Worm (Caenorhabditis elegans): Measurements from ENCODE around the gene sdn-1.

Gene sdn-1

ce11 chrX:10630059-10630791, 37.1 kb upstream of the sdn-1 start:
- no peak for TF ChIP-seq hmbx-1 (tag; optimal IDR thresholded peaks at IDR 0.05)
- TF ChIP-seq ceh-13 (GFP tag; optimal IDR thresholded peaks at IDR 0.05) = no peak
- no peak for TF ChIP-seq ets-7 (tag; optimal IDR thresholded peaks at IDR 0.05)
- TF ChIP-seq pes-1 (GFP tag; IDR thresholded peaks at IDR 0.05) = no peak
- TF ChIP-seq tra-4 (tag; optimal IDR thresholded peaks at IDR 0.05) = no peak
- no peak for TF ChIP-seq tbx-11 (GFP tag; IDR thresholded peaks at IDR 0.05)
- TF ChIP-seq tbx-37 (GFP tag; conservative IDR thresholded peaks at IDR 0.05) = no peak
- TF ChIP-seq flt-1 (GFP tag; IDR thresholded peaks at IDR 0.05) = no peak
- TF ChIP-seq ama-1 (optimal IDR thresholded peaks at IDR 0.05) = no peak
- no peak for TF ChIP-seq ceh-36 (tag; optimal IDR thresholded peaks at IDR 0.05)
- no peak for TF ChIP-seq hnd-1 (tag; optimal IDR thresholded peaks at IDR 0.05)
- TF ChIP-seq scrt-1 (GFP tag; IDR thresholded peaks at IDR 0.05) = no peak
- no peak for TF ChIP-seq sea-1 (GFP tag; conservative IDR thresholded peaks at IDR 0.05)
- TF ChIP-seq F13C5.2 (tag; optimal IDR thresholded peaks at IDR 0.05) = no peak
- no peak for TF ChIP-seq hmg-4 (GFP tag; optimal IDR thresholded peaks at IDR 0.05)
- no peak for TF ChIP-seq B0310.2 (tag; optimal IDR thresholded peaks at IDR 0.05)
- no peak for TF ChIP-seq aly-1 (tag; optimal IDR thresholded peaks at IDR 0.05)

ce11 chrX:10629117-10629516, 36.0 kb upstream of the sdn-1 start:
- TF ChIP-seq sea-1 (GFP tag; conservative IDR thresholded peaks at IDR 0.05) (no peak), hmbx-1 (tag; optimal IDR thresholded peaks at IDR 0.05) (no peak), ama-1 (optimal IDR thresholded peaks at IDR 0.05) (no peak), tbx-11 (GFP tag; IDR thresholded peaks at IDR 0.05) (no peak), hmg-4 (GFP tag; optimal IDR thresholded peaks at IDR 0.05) (no peak), ceh-36 (tag; optimal IDR thresholded peaks at IDR 0.05) (no peak), ets-7 (tag; optimal IDR thresholded peaks at IDR 0.05) (no peak)

- no peak for TF ChIP-seq ceh-13 (GFP tag; optimal IDR thresholded peaks at IDR 0.05)
- no peak for TF ChIP-seq ama-1 (optimal IDR thresholded peaks at IDR 0.05)
- TF ChIP-seq hmg-4 (GFP tag; optimal IDR thresholded peaks at IDR 0.05) = no peak
- no peak for TF ChIP-seq flt-1 (GFP tag; IDR thresholded peaks at IDR 0.05)
Measured at ce11 chrX:10628454-10628853, 35.3 kb upstream of the sdn-1 start, which contains the start of gene M79.2. Gene M79.2 (minus strand): TSS chrX:10628807.

- TF ChIP-seq ets-7 (tag; optimal IDR thresholded peaks at IDR 0.05) (no peak), hnd-1 (tag; optimal IDR thresholded peaks at IDR 0.05) (no peak), flt-1 (GFP tag; IDR thresholded peaks at IDR 0.05) (no peak), F13C5.2 (tag; optimal IDR thresholded peaks at IDR 0.05) (peak; percentile 15), sea-1 (GFP tag; conservative IDR thresholded peaks at IDR 0.05) (no peak), B0310.2 (tag; optimal IDR thresholded peaks at IDR 0.05) (no peak), aly-1 (tag; optimal IDR thresholded peaks at IDR 0.05) (no peak)
Measured at ce11 chrX:10624157-10624623, 31.1 kb upstream of the sdn-1 start, which contains the start of gene abl-1. Gene abl-1 (minus strand): TSS chrX:10624207.

ce11 chrX:10623119-10623518, 30.0 kb upstream of the sdn-1 start:
- TF ChIP-seq tra-4 (tag; optimal IDR thresholded peaks at IDR 0.05) (no peak), tbx-37 (GFP tag; conservative IDR thresholded peaks at IDR 0.05) (no peak), hnd-1 (tag; optimal IDR thresholded peaks at IDR 0.05) (no peak), pes-1 (GFP tag; IDR thresholded peaks at IDR 0.05) (no peak), ceh-36 (tag; optimal IDR thresholded peaks at IDR 0.05) (peak; percentile 15), ceh-13 (GFP tag; optimal IDR thresholded peaks at IDR 0.05) (no peak), scrt-1 (GFP tag; IDR thresholded peaks at IDR 0.05) (no peak), F13C5.2 (tag; optimal IDR thresholded peaks at IDR 0.05) (peak; percentile 50), ets-7 (tag; optimal IDR thresholded peaks at IDR 0.05) (no peak), flt-1 (GFP tag; IDR thresholded peaks at IDR 0.05) (no peak), hmbx-1 (tag; optimal IDR thresholded peaks at IDR 0.05) (no peak), hmg-4 (GFP tag; optimal IDR thresholded peaks at IDR 0.05) (peak; percentile 69), aly-1 (tag; optimal IDR thresholded peaks at IDR 0.05) (no peak)

ce11 chrX:10622607-10623006, 29.5 kb upstream of the sdn-1 start:
- no peak for TF ChIP-seq tbx-11 (GFP tag; IDR thresholded peaks at IDR 0.05)
- TF ChIP-seq sea-1 (GFP tag; conservative IDR thresholded peaks at IDR 0.05) = no peak
- no peak for TF ChIP-seq hnd-1 (tag; optimal IDR thresholded peaks at IDR 0.05)
- no peak for TF ChIP-seq ets-7 (tag; optimal IDR thresholded peaks at IDR 0.05)
- no peak for TF ChIP-seq flt-1 (GFP tag; IDR thresholded peaks at IDR 0.05)
- no peak for TF ChIP-seq pes-1 (GFP tag; IDR thresholded peaks at IDR 0.05)
- no peak for TF ChIP-seq ama-1 (optimal IDR thresholded peaks at IDR 0.05)
- TF ChIP-seq tra-4 (tag; optimal IDR thresholded peaks at IDR 0.05) = no peak
- TF ChIP-seq ceh-36 (tag; optimal IDR thresholded peaks at IDR 0.05) = no peak
- no peak for TF ChIP-seq aly-1 (tag; optimal IDR thresholded peaks at IDR 0.05)
- TF ChIP-seq B0310.2 (tag; optimal IDR thresholded peaks at IDR 0.05) = no peak
- TF ChIP-seq F13C5.2 (tag; optimal IDR thresholded peaks at IDR 0.05) = no peak
- no peak for TF ChIP-seq scrt-1 (GFP tag; IDR thresholded peaks at IDR 0.05)

- TF ChIP-seq hnd-1 (tag; optimal IDR thresholded peaks at IDR 0.05) (no peak), tra-4 (tag; optimal IDR thresholded peaks at IDR 0.05) (no peak), sea-1 (GFP tag; conservative IDR thresholded peaks at IDR 0.05) (no peak), B0310.2 (tag; optimal IDR thresholded peaks at IDR 0.05) (no peak), tbx-11 (GFP tag; IDR thresholded peaks at IDR 0.05) (no peak), hmg-4 (GFP tag; optimal IDR thresholded peaks at IDR 0.05) (no peak), ceh-13 (GFP tag; optimal IDR thresholded peaks at IDR 0.05) (no peak), ama-1 (optimal IDR thresholded peaks at IDR 0.05) (no peak), ceh-36 (tag; optimal IDR thresholded peaks at IDR 0.05) (no peak), aly-1 (tag; optimal IDR thresholded peaks at IDR 0.05) (no peak), scrt-1 (GFP tag; IDR thresholded peaks at IDR 0.05) (no peak), flt-1 (GFP tag; IDR thresholded peaks at IDR 0.05) (no peak), ets-7 (tag; optimal IDR thresholded peaks at IDR 0.05) (no peak), tbx-37 (GFP tag; conservative IDR thresholded peaks at IDR 0.05) (no peak), hmbx-1 (tag; optimal IDR thresholded peaks at IDR 0.05) (no peak), F13C5.2 (tag; optimal IDR thresholded peaks at IDR 0.05) (no peak), pes-1 (GFP tag; IDR thresholded peaks at IDR 0.05) (no peak)
Measured at ce11 chrX:10619554-10620199, 26.5 kb upstream of the sdn-1 start.
